Worm (Caenorhabditis elegans): ENCODE data around the gene ttr-35.

DNA sequence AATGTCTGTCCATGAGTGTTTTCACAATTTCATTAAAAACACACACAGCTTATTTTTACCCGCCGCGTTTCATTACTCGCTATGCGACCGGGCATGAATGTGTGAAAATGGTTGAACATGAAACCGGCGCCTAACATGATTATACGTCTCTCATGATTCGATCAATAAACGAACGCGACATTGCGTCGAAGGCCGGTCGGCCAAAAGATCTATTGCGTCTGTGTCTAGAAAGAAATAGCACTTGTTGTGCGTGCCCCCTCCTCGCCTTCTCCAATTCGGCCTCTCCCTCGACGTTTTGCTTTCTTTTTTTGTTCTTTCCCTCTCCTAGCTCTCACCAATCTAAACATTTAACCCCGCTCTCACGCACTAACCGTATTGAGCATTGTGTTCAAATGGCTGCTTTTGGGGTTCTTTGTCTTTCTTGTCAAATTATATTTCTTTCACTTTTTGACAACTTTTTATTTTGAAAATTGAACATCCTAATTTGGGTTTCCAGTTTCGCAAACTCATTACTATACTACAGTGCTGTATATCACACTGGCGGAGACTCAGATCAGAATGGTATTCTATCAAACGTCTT is 39.1 kb downstream of the ttr-35 start:
- TF ChIP-seq dao-5 (tag; optimal IDR thresholded peaks at IDR 0.05), result no peak
- TF ChIP-seq W03F9.2 (tag; optimal IDR thresholded peaks at IDR 0.05), result no peak
- no peak for TF ChIP-seq him-1 (tag; optimal IDR thresholded peaks at IDR 0.05)

All from whole organism, L4/young adult.